Worm (Caenorhabditis elegans): ENCODE data around the gene srw-109.

DNA sequence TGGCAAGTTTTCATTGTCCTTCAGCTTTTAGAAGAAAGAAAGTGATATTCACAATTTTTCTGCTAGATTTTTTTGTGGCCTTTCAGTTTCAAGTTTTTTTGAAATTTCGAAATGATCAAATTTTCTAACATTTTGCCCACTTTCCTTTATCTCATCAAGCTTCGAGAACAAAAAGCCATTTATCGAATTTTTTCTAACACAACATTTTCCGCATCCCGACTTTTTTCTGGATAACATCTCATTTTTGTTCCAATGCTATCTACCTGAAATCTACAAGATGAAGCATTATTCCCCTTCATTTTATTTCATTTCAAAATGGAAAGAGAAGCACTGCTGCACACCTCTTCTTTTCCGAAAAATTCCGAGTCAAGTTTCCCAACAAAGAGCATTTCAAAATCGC lies 15.8 kb downstream of the srw-109 start, which contains the start of gene ZK488.5:
- TF ChIP-seq nhr-77 (tag; optimal IDR thresholded peaks at IDR 0.05) (no peak), nhr-12 (tag; optimal IDR thresholded peaks at IDR 0.05) (no peak), ama-1 (optimal IDR thresholded peaks at IDR 0.05) (no peak), fkh-10 (GFP tag; optimal IDR thresholded peaks at IDR 0.05) (no peak), nhr-237 (tag; optimal IDR thresholded peaks at IDR 0.05) (no peak)

Data from whole organism, L3 larva.